Fruit fly (Drosophila melanogaster): ENCODE data around the gene GstO1.

- TF ChIP-seq psq (optimal IDR thresholded peaks at IDR 0.05) (no peak), EcR (GFP tag; optimal IDR thresholded peaks at IDR 0.05) (no peak)
These were observed at the start of gene GstO1, which contains the start of gene foi for dm6 chr3L:8524816-8525625.

Measured in whole organism.